Fruit fly (Drosophila melanogaster) ovary, adult (tissue): ENCODE results near the gene CG14309.
A peak's percentile ranks its signal among the peaks of the same experiment; 100 is the strongest.

ENCODE experiments used
- CG17801 ChIP-seq: fragments of 200-800 bp; optimal IDR thresholded peaks from 2 replicates; lab custom pipeline; 2019; ENCODE audit warnings: missing biosample characterization, mild to moderate bottlenecking, missing genetic modification characterization, moderate library complexity; ENCODE audit not compliant: partially characterized antibody

Gene CG14309

DNA sequence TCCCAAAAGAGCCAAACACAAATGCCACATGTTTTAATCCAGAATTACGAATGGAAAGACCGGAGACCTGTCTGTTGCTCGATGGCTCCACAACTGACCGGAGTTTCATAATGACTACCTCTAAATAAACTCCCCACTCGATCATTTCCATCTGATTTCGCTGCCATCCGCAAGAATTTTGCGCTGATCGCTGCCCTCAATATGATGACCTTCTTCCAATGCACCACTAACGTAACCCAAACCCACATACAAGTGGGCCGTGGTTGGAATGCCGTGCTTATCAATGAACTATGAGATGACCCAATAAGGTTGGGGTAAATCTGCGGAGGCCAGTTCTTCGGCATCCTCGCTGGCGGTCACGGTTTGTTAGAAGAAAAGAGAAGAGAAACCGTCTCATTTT, at the start of gene CG14309:
TSS of gene CG14309 (minus strand) at position 101 of the 400 bp plus-strand sequence.
- no peak for TF ChIP-seq CG17801

DNA sequence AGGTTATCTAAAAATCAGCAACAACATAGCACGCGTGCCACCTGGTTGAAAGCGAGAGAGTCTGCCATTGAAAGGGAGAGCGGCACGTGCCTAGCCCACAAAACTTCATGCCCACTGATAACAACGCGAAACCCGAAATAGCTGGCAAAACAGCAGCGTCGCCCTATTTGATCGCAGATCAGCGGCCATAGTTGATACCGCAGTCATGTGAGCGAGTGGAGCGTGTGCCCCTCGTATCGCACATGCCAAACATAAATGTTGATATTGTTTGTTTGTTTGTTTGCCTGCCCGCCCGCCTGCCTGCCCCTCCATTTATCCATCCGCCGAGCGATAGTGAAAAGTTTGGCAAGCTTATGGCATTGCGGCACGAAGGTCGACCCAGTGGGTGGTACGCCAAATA, 48.0 kb upstream of the CG14309 start:
- no peak for TF ChIP-seq CG17801

dm6 chr3R:18423352-18423751, 38.5 kb upstream of the CG14309 start:
- TF ChIP-seq CG17801 = no peak

DNA sequence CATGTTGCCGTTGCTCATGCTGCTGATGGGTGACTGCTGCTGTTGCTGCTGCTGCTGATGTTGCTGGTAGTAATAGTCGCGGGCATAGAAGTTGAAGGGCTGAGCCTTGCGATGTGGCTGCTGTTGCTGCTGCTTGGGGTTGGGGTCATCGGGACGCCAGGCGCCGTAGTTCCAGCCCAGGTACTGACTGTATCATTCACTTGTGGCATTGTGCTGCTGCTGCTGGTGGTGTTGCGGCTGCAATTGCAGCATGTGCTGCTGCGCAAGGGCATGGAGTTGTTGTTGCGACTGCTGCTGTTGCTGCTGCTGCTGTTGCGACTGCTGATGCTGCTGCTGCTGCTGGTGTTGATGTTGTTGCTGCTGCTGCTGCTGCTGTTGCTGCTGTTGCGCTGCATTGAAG, 37.6 kb upstream of the CG14309 start:
- TF ChIP-seq CG17801 = no peak

DNA sequence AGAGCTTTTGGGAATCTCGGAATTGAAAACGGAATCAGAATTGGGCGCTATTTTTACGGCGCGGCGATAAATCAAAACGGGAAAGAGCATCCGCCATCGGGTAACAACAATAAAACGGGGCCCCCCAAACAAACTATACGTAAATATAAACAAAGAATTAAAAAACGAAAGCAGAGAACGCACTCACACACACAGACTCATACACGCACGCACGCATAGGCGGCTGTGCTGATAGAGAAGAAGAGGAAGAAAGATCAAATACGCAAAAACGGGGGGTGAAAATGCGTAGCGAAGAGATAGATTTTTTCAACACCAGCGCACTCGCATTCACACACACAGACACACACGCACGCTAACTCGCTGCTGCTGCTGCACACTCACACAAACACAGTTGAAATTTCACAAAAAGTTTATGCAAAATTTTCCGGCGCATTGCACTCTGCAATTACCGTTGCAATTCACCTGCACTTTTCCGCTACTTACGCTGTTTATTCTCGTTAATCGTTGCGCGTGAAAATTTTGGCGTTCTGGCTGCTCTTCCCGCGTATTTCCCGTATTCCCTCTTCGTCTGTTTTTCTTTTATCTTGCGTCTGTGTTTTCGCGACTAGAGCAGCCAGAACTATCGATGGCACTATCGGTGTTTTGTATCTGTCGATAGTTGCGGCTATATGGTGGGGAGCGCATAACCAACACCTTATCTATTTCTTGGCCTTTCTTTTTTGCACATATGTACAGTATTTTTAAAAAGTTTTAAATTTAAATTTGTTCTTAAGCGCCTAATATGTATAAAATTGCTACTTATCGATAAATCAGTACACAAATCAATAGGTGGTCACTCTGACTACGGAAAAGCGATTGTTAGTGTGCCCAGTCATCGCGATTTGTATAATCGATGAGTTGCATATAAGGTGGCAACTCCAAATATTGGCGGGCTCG, 27.7 kb upstream of the CG14309 start, which contains the start of gene CG31122:
TSS of gene CG31122 (minus strand) at position 596 of the 936 bp plus-strand sequence.
- no peak for TF ChIP-seq CG17801

- TF ChIP-seq CG17801 = no peak
These were observed 26.4 kb upstream of the CG14309 start, which contains the start of gene CG10864 for dm6 chr3R:18411205-18411749. TSS of gene CG10864 (minus strand) at chr3R:18411631.

- TF ChIP-seq CG17801 = peak; percentile 70
These were observed 19.8 kb upstream of the CG14309 start, which contains the start of gene CG7685 for dm6 chr3R:18404713-18405112. TSS of gene CG7685 (plus strand) at chr3R:18404940.

dm6 chr3R:18402549-18403429, 17.9 kb upstream of the CG14309 start, which contains the start of the genes Wdr37 and koko:
TSS of gene Wdr37 (minus strand) at chr3R:18402716.
TSS of gene koko (plus strand) at chr3R:18403026.
- peak; percentile 98 for TF ChIP-seq CG17801

dm6 chr3R:18399698-18400020, 14.8 kb upstream of the CG14309 start:
- no peak for TF ChIP-seq CG17801

DNA sequence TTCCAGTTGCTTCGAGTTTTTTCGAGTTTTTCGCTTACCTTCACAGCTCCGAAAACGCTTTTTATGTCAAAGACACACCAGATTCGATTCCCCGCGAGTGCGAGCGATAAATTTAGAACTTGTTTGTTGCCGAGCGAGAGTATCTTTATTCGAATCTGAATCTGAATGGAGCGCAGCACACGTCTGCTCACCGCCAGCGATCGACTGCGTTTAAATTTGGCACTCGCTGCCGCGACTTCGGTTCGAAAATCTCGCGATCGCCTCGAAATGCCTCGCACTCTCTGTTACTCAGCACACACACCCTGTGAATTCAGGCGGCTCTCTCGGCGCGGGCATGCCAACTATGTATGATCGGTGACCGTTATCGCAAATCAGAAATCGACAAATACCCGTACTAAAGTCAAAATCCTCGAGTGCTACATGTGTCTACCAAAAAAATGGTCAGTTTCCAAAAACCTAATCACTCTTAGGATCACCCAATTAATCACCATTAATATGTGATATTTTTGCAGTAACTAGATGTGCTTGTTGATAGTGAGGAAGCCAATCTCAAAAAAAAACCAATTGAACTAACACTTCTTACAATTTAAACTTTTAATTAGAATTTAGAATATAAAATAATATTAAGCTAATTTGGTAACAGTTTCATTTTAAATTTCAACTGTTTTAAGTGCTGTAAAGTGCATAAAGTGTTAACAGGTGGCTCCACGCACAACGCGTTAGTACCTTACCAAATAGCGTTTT, 14.3 kb upstream of the CG14309 start, which contains the start of gene Vha100-2:
TSS of gene Vha100-2 (minus strand) at position 216 of the 744 bp plus-strand sequence.
- TF ChIP-seq CG17801 = peak; percentile 53

- no peak for TF ChIP-seq CG17801
These were observed 13.6 kb upstream of the CG14309 start for dm6 chr3R:18398460-18398901.

- no peak for TF ChIP-seq CG17801
These were observed 13.0 kb upstream of the CG14309 start for dm6 chr3R:18397834-18398378.

DNA sequence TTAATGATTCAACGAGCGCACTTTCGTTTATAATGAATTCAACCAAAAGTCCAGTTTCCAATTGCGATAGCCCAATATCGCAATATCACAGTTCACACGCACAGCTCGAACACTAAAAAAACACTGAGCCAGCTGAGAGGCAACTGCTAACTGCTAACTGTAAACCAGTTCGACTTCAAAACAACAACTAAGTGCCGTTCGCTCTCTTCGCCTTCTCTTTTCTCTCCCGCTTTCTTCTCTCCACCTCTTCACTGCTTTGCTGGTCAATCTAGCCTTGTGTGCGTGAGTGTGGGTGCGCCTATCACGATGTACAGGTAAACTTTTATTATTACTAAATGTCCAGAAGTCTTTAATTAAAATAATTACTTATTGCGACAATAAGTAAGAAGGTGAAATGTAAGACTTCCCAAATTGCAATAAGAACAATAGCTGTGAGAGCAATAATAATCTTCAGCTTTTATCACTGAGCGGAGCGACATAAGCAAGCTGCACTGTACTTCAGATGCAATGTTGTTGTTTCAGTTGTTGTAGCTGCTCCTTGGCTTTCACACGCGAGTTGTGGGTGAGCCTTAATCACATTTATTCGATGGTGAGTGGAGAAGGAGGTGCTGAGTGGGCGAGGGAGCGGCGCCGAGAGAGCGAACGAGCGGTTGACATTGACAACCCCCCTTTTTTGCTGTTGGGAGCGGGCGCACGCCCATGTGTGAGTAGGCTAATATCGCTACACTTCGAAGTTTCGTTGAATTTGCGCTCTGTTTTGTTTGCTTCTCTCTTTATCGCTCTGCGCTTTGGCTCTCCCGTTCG, 12.1 kb upstream of the CG14309 start, which contains the start of gene Vti1b:
TSS of gene Vti1b (plus strand) at position 195 of the 804 bp plus-strand sequence.
- peak; percentile 96 for TF ChIP-seq CG17801

DNA sequence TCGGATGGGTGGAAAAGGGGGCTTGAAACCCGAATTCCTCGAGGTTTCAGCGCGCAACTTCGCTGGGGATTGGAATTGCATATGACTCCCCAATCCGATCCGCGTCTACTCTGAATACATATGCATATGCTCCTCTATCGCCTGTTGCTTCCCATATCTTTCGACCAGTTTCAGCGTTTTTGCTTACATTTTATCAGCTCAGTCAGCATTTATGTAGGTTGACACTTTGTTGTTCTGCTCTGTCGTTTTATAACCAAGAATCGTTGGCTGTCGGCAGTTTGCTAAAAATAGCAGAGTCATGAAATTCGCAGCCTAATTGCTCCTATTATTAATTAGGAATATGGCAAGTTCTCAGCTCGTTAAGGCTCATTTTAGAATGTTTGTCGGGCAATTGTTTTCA, 10.8 kb upstream of the CG14309 start:
- TF ChIP-seq CG17801 = no peak
